Worm (Caenorhabditis elegans) whole organism, L1 larva: Measurements from ENCODE around the gene T09F3.2.

Experiments used
- C04F5.9 ChIP-seq: sonication (generic microtip); optimal IDR thresholded peaks from 2 replicates; lab custom pipeline; 2016; ENCODE audit warnings: missing genetic modification characterization, missing compliant biosample characterization
- C16A3.4 ChIP-seq: fragments of 150-350 bp; optimal IDR thresholded peaks from 2 replicates; lab custom pipeline; 2014; ENCODE audit warnings: missing biosample characterization, missing genetic modification characterization
- F16B12.6 ChIP-seq: fragments of 150-350 bp; optimal IDR thresholded peaks from 2 replicates; lab custom pipeline; 2014; ENCODE audit warnings: missing biosample characterization, missing genetic modification characterization
- aly-2 ChIP-seq: fragments of 150-350 bp; optimal IDR thresholded peaks from 2 replicates; lab custom pipeline; 2014; ENCODE audit warnings: missing biosample characterization, missing genetic modification characterization
- blmp-1 ChIP-seq: fragments of 150-350 bp; optimal IDR thresholded peaks from 2 replicates; lab custom pipeline; 2014; ENCODE audit warnings: missing biosample characterization, missing genetic modification characterization
- ceh-8 ChIP-seq: fragments of 200-800 bp; sonication (Bioruptor generic); optimal IDR thresholded peaks from 2 replicates; lab custom pipeline; 2018; ENCODE audit warnings: mild to moderate bottlenecking, missing genetic modification characterization, moderate library complexity, missing compliant biosample characterization
- ceh-88 ChIP-seq: fragments of 200-800 bp; sonication (Bioruptor generic); IDR thresholded peaks from 2 replicates; pipeline ENCODE4 v1.3.6; 2022; ENCODE audit warnings: missing genetic modification characterization, missing compliant biosample characterization
- ces-1 ChIP-seq: fragments of 150-350 bp; optimal IDR thresholded peaks from 2 replicates; lab custom pipeline; 2014; ENCODE audit warnings: missing biosample characterization, missing genetic modification reagents, missing genetic modification characterization
- dsc-1 ChIP-seq: sonication (generic microtip); optimal IDR thresholded peaks from 2 replicates; lab custom pipeline; 2016; ENCODE audit warnings: mild to moderate bottlenecking, missing genetic modification characterization, missing compliant biosample characterization
- efl-1 ChIP-seq, 4 experiments: fragments of 150-350 bp; optimal IDR thresholded peaks in 3 of 4; peaks in 1 of 4; 1 replicate in 1 of 4; 2 replicates in 3 of 4; lab custom pipeline; 2014; ENCODE audit warnings: missing biosample characterization in 2 of 4, missing genetic modification characterization in 2 of 4, missing genetic modification reagents in 2 of 4
- efl-3 ChIP-seq: fragments of 200-800 bp; sonication (Bioruptor generic); optimal IDR thresholded peaks from 2 replicates; lab custom pipeline; 2018; ENCODE audit warnings: mild to moderate bottlenecking, missing genetic modification characterization, missing compliant biosample characterization
- egl-13 ChIP-seq: sonication (generic microtip); optimal IDR thresholded peaks from 2 replicates; lab custom pipeline; 2016; ENCODE audit warnings: missing genotype, missing genetic modification reagents, missing genetic modification characterization, missing compliant biosample characterization
- egl-27 ChIP-seq, 2 experiments: fragments of 150-350 bp in 1 of 2; sonication (generic microtip); optimal IDR thresholded peaks; 3 replicates each; lab custom pipeline; 2017 to 2018; ENCODE audit warnings: missing biosample characterization in 2 of 2, missing genetic modification characterization in 2 of 2, missing genetic modification reagents in 2 of 2
- elt-2 ChIP-seq: sonication (generic microtip); optimal IDR thresholded peaks from 2 replicates; lab custom pipeline; 2016; ENCODE audit warnings: missing genetic modification characterization, mild to moderate bottlenecking, inconsistent platforms, missing compliant biosample characterization, missing genetic modification reagents
- ets-5 ChIP-seq: fragments of 200-800 bp; sonication (Bioruptor generic); IDR thresholded peaks from 2 replicates; pipeline ENCODE4 v1.3.6; 2022; ENCODE audit warnings: missing genetic modification characterization, missing compliant biosample characterization
- fkh-4 ChIP-seq: sonication (generic microtip); optimal IDR thresholded peaks from 2 replicates; lab custom pipeline; 2016; ENCODE audit warnings: missing compliant biosample characterization, missing genetic modification characterization, borderline replicate concordance
- fkh-8 ChIP-seq: sonication (generic microtip); optimal IDR thresholded peaks from 2 replicates; lab custom pipeline; 2016; ENCODE audit warnings: mild to moderate bottlenecking, missing genetic modification characterization, missing compliant biosample characterization
- grh-1 ChIP-seq: fragments of 200-800 bp; sonication (Bioruptor generic); IDR thresholded peaks from 2 replicates; pipeline ENCODE4 v1.3.6; 2022; ENCODE audit warnings: missing genetic modification reagents, missing genetic modification characterization, missing compliant biosample characterization
- hlh-17 ChIP-seq: fragments of 200-800 bp; sonication (Bioruptor generic); optimal IDR thresholded peaks from 2 replicates; lab custom pipeline; 2018; ENCODE audit warnings: missing genetic modification characterization, mild to moderate bottlenecking, missing compliant biosample characterization, moderate library complexity, borderline replicate concordance
- hlh-4 ChIP-seq: sonication (generic microtip); optimal IDR thresholded peaks from 2 replicates; lab custom pipeline; 2016; ENCODE audit warnings: mild to moderate bottlenecking, missing genetic modification characterization, missing compliant biosample characterization
- hpl-2 ChIP-seq: fragments of 150-350 bp; optimal IDR thresholded peaks from 2 replicates; lab custom pipeline; 2014; ENCODE audit warnings: missing biosample characterization, missing genetic modification reagents, missing genetic modification characterization
- isw-1 ChIP-seq: fragments of 200-800 bp; sonication (Bioruptor generic); IDR thresholded peaks from 2 replicates; pipeline ENCODE4 v1.3.6; 2022; ENCODE audit warnings: missing genetic modification characterization, missing compliant biosample characterization
- jun-1 ChIP-seq: fragments of 150-350 bp; optimal IDR thresholded peaks from 2 replicates; lab custom pipeline; 2014; ENCODE audit warnings: missing biosample characterization, missing genetic modification reagents, missing genetic modification characterization
- lin-14 ChIP-seq: fragments of 200-800 bp; sonication (Bioruptor generic); optimal IDR thresholded peaks from 2 replicates; lab custom pipeline; 2018; ENCODE audit warnings: mild to moderate bottlenecking, missing genetic modification characterization, moderate library complexity, missing compliant biosample characterization
- lin-15B ChIP-seq: fragments of 150-350 bp; sonication (generic microtip); optimal IDR thresholded peaks from 3 replicates; lab custom pipeline; 2014; ENCODE audit warnings: missing biosample characterization, missing genetic modification characterization
- lin-39 ChIP-seq: fragments of 150-350 bp; optimal IDR thresholded peaks from 2 replicates; lab custom pipeline; 2014; ENCODE audit warnings: missing biosample characterization, missing genetic modification reagents, missing genetic modification characterization
- lir-3 ChIP-seq: sonication (generic microtip); optimal IDR thresholded peaks from 2 replicates; lab custom pipeline; 2016; ENCODE audit warnings: mild to moderate bottlenecking, missing genetic modification characterization, moderate library complexity, missing compliant biosample characterization; ENCODE audit not compliant: poor library complexity
- lsy-2 ChIP-seq, 2 experiments: fragments of 150-350 bp; optimal IDR thresholded peaks; 2 replicates each; lab custom pipeline; 2014; ENCODE audit warnings: missing biosample characterization in 2 of 2, missing genetic modification characterization in 2 of 2
- mab-9 ChIP-seq: fragments of 200-800 bp; sonication (Bioruptor generic); IDR thresholded peaks from 2 replicates; pipeline ENCODE4 v1.3.6; 2022; ENCODE audit warnings: missing genetic modification reagents, missing genetic modification characterization, missing compliant biosample characterization
- mdl-1 ChIP-seq, 2 experiments: fragments of 150-350 bp; optimal IDR thresholded peaks; 2 replicates each; lab custom pipeline; 2014 to 2017; ENCODE audit warnings: missing biosample characterization in 2 of 2, missing genetic modification characterization in 2 of 2, inconsistent platforms in 1 of 2
- mep-1 ChIP-seq: fragments of 150-350 bp; optimal IDR thresholded peaks from 2 replicates; lab custom pipeline; 2014; ENCODE audit warnings: missing biosample characterization, missing genetic modification characterization
- nhr-19 ChIP-seq: fragments of 200-800 bp; sonication (Bioruptor generic); conservative IDR thresholded peaks from 2 replicates; pipeline ENCODE4 v1.3.6; 2022; ENCODE audit warnings: missing genetic modification characterization, missing compliant biosample characterization
- nhr-28 ChIP-seq: fragments of 150-350 bp; optimal IDR thresholded peaks from 2 replicates; lab custom pipeline; 2014; ENCODE audit warnings: missing biosample characterization, missing genetic modification characterization
- nhr-47 ChIP-seq: sonication (generic microtip); optimal IDR thresholded peaks from 2 replicates; lab custom pipeline; 2016; ENCODE audit warnings: mild to moderate bottlenecking, missing genetic modification characterization, moderate library complexity, missing compliant biosample characterization
- nhr-71 ChIP-seq: sonication (generic microtip); optimal IDR thresholded peaks from 2 replicates; lab custom pipeline; 2016; ENCODE audit warnings: mild to moderate bottlenecking, missing genetic modification characterization, moderate library complexity, missing compliant biosample characterization
- nhr-84 ChIP-seq: sonication (generic microtip); optimal IDR thresholded peaks from 2 replicates; lab custom pipeline; 2017; ENCODE audit warnings: missing biosample characterization, missing genetic modification characterization
- nhr-85 ChIP-seq: sonication (generic microtip); peaks from one replicate; lab custom pipeline; 2016; ENCODE audit warnings: missing genetic modification characterization, inconsistent platforms, missing compliant biosample characterization
- pag-3 ChIP-seq: sonication (generic microtip); optimal IDR thresholded peaks from 2 replicates; lab custom pipeline; 2017; ENCODE audit warnings: missing genetic modification characterization, mild to moderate bottlenecking, missing compliant biosample characterization, antibody characterized with exemption, borderline replicate concordance; ENCODE audit not compliant: insufficient read depth
- rnt-1 ChIP-seq: sonication (generic microtip); optimal IDR thresholded peaks from 2 replicates; lab custom pipeline; 2016; ENCODE audit warnings: mild to moderate bottlenecking, missing genetic modification characterization, moderate library complexity, missing compliant biosample characterization
- snu-23 ChIP-seq: sonication (generic microtip); optimal IDR thresholded peaks from 2 replicates; lab custom pipeline; 2016; ENCODE audit warnings: missing genetic modification characterization, missing compliant biosample characterization
- sox-4 ChIP-seq: sonication (generic microtip); optimal IDR thresholded peaks from 2 replicates; lab custom pipeline; 2016; ENCODE audit warnings: missing genetic modification characterization, missing compliant biosample characterization
- swsn-7 ChIP-seq: sonication (generic microtip); optimal IDR thresholded peaks from 2 replicates; lab custom pipeline; 2016; ENCODE audit warnings: missing genetic modification characterization, missing compliant biosample characterization
- tbx-2 ChIP-seq: sonication (generic microtip); optimal IDR thresholded peaks from 2 replicates; lab custom pipeline; 2016; ENCODE audit warnings: missing genetic modification characterization, missing compliant biosample characterization
- tlp-1 ChIP-seq: fragments of 150-350 bp; optimal IDR thresholded peaks from 2 replicates; lab custom pipeline; 2014; ENCODE audit warnings: missing biosample characterization, missing genetic modification characterization
- unc-130 ChIP-seq: fragments of 150-350 bp; optimal IDR thresholded peaks from 2 replicates; lab custom pipeline; 2017; ENCODE audit warnings: missing biosample characterization, missing genetic modification characterization, inconsistent platforms
- unc-62 ChIP-seq: fragments of 150-350 bp; optimal IDR thresholded peaks from 2 replicates; lab custom pipeline; 2014; ENCODE audit warnings: missing biosample characterization, missing genetic modification reagents, missing genetic modification characterization
- unc-86 ChIP-seq: sonication (generic microtip); optimal IDR thresholded peaks from 2 replicates; lab custom pipeline; 2016; ENCODE audit warnings: missing genetic modification characterization, missing compliant biosample characterization
- unc-98 ChIP-seq: fragments of 200-800 bp; sonication (Bioruptor generic); IDR thresholded peaks from 2 replicates; pipeline ENCODE4 v1.3.6; 2022; ENCODE audit warnings: missing genetic modification characterization, missing compliant biosample characterization

Gene T09F3.2

ce11 chrII:10374776-10375175 is 16.2 kb upstream of the T09F3.2 start:
- TF ChIP-seq ets-5 (GFP tag; lab: Robert Waterston, UW) (no peak), mab-9 (GFP tag; lab: Robert Waterston, UW) (no peak), lsy-2 (tag; optimal IDR thresholded peaks at IDR 0.05; lab: Kevin White, UChicago) (no peak), unc-86 (no peak), lin-15B (tag; lab: Kevin White, UChicago) (no peak), nhr-47 (no peak), tbx-2 (tag; lab: Kevin White, UChicago) (no peak), sox-4 (no peak), ceh-88 (GFP tag; lab: Robert Waterston, UW) (no peak), lin-39 (tag; lab: Kevin White, UChicago) (no peak), efl-3 (no peak), hpl-2 (GFP tag; lab: Kevin White, UChicago) (no peak), F16B12.6 (tag; lab: Kevin White, UChicago) (no peak), unc-130 (no peak), ceh-8 (GFP tag; lab: Kevin White, UChicago) (no peak), blmp-1 (no peak), tlp-1 (tag; lab: Kevin White, UChicago) (no peak), egl-27 (tag; optimal IDR thresholded peaks at IDR 0.05; lab: Kevin White, UChicago) (no peak), C16A3.4 (tag; lab: Kevin White, UChicago) (no peak), nhr-28 (tag; lab: Kevin White, UChicago) (no peak)

- no peak for TF ChIP-seq efl-1 (optimal IDR thresholded peaks at IDR 0.05; lab: Kevin White, UChicago)
- peak in 1 of 2 experiments; percentile 71 for TF ChIP-seq efl-1 (GFP tag; optimal IDR thresholded peaks at IDR 0.05 in 1 of 2; lab: Kevin White, UChicago)
- TF ChIP-seq snu-23 (GFP tag; lab: Kevin White, UChicago), result peak; percentile 28
- TF ChIP-seq ets-5 (GFP tag; lab: Robert Waterston, UW), result no peak
- TF ChIP-seq blmp-1, result peak; percentile 78
- TF ChIP-seq hlh-17 (GFP tag; lab: Kevin White, UChicago), result no peak
- TF ChIP-seq ces-1, result no peak
- peak; percentile 65 for TF ChIP-seq pag-3 (tag; lab: Kevin White, UChicago)
- peak; percentile 40 for TF ChIP-seq lin-14 (GFP tag; lab: Kevin White, UChicago)
- TF ChIP-seq elt-2 (tag; lab: Kevin White, UChicago), result no peak
- 0 out of 2 replicates have a peak, but pooled peaks have one; percentile 5 for TF ChIP-seq nhr-19 (GFP tag; lab: Robert Waterston, UW)
- no peak for TF ChIP-seq lir-3 (tag; lab: Kevin White, UChicago)
- peak; percentile 33 for TF ChIP-seq rnt-1 (tag; lab: Kevin White, UChicago)
Measured at ce11 chrII:10377901-10378300, 13.1 kb upstream of the T09F3.2 start.

ce11 chrII:10379546-10379945 is 11.4 kb upstream of the T09F3.2 start:
- TF ChIP-seq fkh-4 (tag; lab: Kevin White, UChicago), result no peak
- TF ChIP-seq lin-14 (GFP tag; lab: Kevin White, UChicago), result peak; percentile 43
- no peak for TF ChIP-seq grh-1 (GFP tag; lab: Robert Waterston, UW)
- peak; percentile 30 for TF ChIP-seq egl-13 (tag; lab: Kevin White, UChicago)
- TF ChIP-seq fkh-8 (tag; lab: Kevin White, UChicago), result peak; percentile 80
- TF ChIP-seq unc-130, result no peak
- no peak for TF ChIP-seq mep-1 (tag; lab: Kevin White, UChicago)
- no peak for TF ChIP-seq lin-39 (tag; lab: Kevin White, UChicago)
- peak; percentile 0 for TF ChIP-seq swsn-7
- TF ChIP-seq pag-3 (tag; lab: Kevin White, UChicago), result no peak
- TF ChIP-seq nhr-47, result peak; percentile 16
- no peak for TF ChIP-seq isw-1 (GFP tag; lab: Robert Waterston, UW)
- no peak for TF ChIP-seq F16B12.6 (tag; lab: Kevin White, UChicago)
- TF ChIP-seq egl-27 (tag; optimal IDR thresholded peaks at IDR 0.05; lab: Kevin White, UChicago), result no peak
- no peak for TF ChIP-seq nhr-84 (tag; lab: Kevin White, UChicago)
- peak; percentile 24 for TF ChIP-seq nhr-71 (tag; lab: Kevin White, UChicago)
- TF ChIP-seq jun-1 (tag; lab: Kevin White, UChicago), result no peak
- no peak for TF ChIP-seq tlp-1 (tag; lab: Kevin White, UChicago)
- no peak for TF ChIP-seq aly-2 (tag; lab: Kevin White, UChicago)
- TF ChIP-seq hlh-4, result no peak
- no peak for TF ChIP-seq unc-86
- no peak for TF ChIP-seq unc-62 (GFP tag; lab: Kevin White, UChicago)
- no peak for TF ChIP-seq mdl-1 (tag; optimal IDR thresholded peaks at IDR 0.05; lab: Kevin White, UChicago)
- TF ChIP-seq C04F5.9 (tag; lab: Kevin White, UChicago), result no peak
- TF ChIP-seq nhr-85 (tag; lab: Kevin White, UChicago), result peak; percentile 13
- TF ChIP-seq ceh-8 (GFP tag; lab: Kevin White, UChicago), result no peak
- TF ChIP-seq dsc-1 (tag; lab: Kevin White, UChicago), result peak; percentile 51
- TF ChIP-seq unc-98 (GFP tag; lab: Robert Waterston, UW), result no peak
